Fruit fly (Drosophila melanogaster) whole organism: Measurements from ENCODE around the gene ohgt.

Source experiments
- CG8478 ChIP-seq: fragments of >200 bp; optimal IDR thresholded peaks from 2 replicates; lab custom pipeline; 2018; ENCODE audit warnings: inconsistent platforms
- Dll ChIP-seq: fragments of >200 bp; optimal IDR thresholded peaks from 2 replicates; lab custom pipeline; 2017
- EcR ChIP-seq, 2 experiments: fragments of >200 bp; optimal IDR thresholded peaks; 2 replicates each; lab custom pipeline; 2017; ENCODE audit warnings: missing biosample characterization in 2 of 2, missing genetic modification characterization in 2 of 2, missing genetic modification reagents in 2 of 2
- pan ChIP-seq: fragments of >200 bp; optimal IDR thresholded peaks from 2 replicates; lab custom pipeline; 2017
- psq ChIP-seq: fragments of >200 bp; optimal IDR thresholded peaks from 2 replicates; lab custom pipeline; 2017
- usp ChIP-seq: fragments of >200 bp; optimal IDR thresholded peaks from 2 replicates; lab custom pipeline; 2017; ENCODE audit warnings: missing biosample characterization, missing genetic modification characterization, mixed read lengths

Gene ohgt

DNA sequence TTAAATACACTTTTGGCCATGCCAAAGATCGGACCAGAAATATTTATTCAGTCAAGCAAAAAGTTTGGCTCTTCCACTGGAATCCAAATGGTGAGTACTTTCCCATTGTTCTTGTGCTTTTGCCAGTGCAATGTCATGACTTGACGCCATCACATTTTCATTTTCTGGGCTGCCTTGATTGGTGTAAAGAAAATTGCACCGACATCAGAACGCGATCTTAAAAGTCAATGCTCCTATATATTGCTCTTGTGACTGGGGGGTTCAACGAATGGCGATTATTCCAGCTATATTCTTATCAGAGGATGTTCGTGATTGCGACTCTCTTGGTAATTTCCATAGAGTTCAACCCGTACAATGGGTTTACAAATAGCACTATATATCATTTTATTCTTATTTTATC lies 8.5 kb upstream of the ohgt start:
- TF ChIP-seq pan (lab: Kevin White, UChicago), result no peak
- peak; percentile 57 to 64 for TF ChIP-seq EcR (GFP tag; optimal IDR thresholded peaks at IDR 0.05; lab: Kevin White, UChicago)

- TF ChIP-seq Dll (no peak), usp (GFP tag; lab: Kevin White, UChicago) (no peak), pan (lab: Kevin White, UChicago) (no peak), psq (no peak), CG8478 (lab: Kevin White, UChicago) (no peak), EcR (GFP tag; optimal IDR thresholded peaks at IDR 0.05; lab: Kevin White, UChicago) (no peak)
Measured at dm6 chr3R:10042024-10042663, 6.9 kb upstream of the ohgt start.

DNA sequence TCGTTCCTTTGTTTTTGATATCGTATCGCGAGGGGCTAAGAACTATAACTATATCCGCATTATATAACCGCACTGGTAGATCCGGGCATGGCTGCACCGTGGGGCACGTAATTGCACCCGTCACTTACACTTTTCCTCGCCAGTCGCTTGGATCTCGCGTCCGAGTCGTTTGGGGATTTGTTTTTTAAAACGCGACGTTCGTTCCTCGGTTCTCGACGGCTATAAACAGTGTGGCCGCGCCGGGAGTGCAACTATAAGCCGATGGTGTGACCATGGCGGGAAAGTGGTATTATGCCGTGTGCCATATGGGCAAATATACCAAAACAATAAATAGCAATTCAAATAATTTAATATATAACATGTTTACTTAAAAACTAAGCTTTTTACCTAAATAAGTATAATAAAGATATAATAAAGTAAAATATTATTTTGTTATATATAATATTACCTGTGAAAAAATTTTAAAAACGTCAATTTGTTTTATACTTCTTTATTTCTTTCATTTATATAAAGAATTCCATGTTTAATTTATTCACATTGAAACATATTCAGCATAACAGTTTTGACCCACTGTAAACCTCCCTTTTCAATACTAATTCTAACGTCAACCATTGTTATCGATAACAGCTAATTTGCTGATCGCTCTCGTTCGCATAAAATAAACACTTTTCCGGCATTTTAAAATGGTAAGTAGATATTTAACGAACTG lies 6.2 kb upstream of the ohgt start, which contains the start of the genes Mical and CG3909:
Gene Mical (minus strand): TSS at position 232 of the 709 bp plus-strand sequence.
Gene CG3909 (plus strand): TSS at position 607 of the 709 bp plus-strand sequence.
- no peak for TF ChIP-seq psq

DNA sequence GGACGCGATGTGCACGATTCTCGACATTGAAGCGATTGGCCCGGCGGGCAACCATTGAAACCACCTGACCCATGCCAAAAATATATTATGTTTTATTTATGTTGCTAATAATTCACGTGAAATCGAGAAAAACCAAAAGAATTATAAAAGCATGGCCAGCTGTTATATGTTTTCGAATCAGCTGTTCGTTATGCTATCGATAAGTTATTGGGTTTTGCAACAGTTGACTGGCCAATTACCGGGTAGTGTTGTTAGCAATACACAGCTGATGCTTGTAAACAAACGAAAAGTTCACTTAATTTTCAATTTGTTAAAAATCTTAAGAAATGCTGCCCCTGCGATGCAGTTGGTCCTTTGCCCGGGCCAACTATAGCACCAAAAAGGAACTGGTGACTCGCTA lies 3.7 kb upstream of the ohgt start, which contains the start of the genes CG11722 and mtTFB2:
Gene CG11722 (minus strand): TSS at position 200 of the 400 bp plus-strand sequence.
Gene mtTFB2 (plus strand): TSS at position 232 of the 400 bp plus-strand sequence.
- no peak for TF ChIP-seq pan (lab: Kevin White, UChicago)
- no peak for TF ChIP-seq psq
- no peak for TF ChIP-seq CG8478 (lab: Kevin White, UChicago)
- no peak for TF ChIP-seq Dll
- no peak for TF ChIP-seq EcR (GFP tag; optimal IDR thresholded peaks at IDR 0.05; lab: Kevin White, UChicago)
- no peak for TF ChIP-seq usp (GFP tag; lab: Kevin White, UChicago)

- TF ChIP-seq usp (GFP tag; lab: Kevin White, UChicago), result no peak
- no peak for TF ChIP-seq Dll
- TF ChIP-seq psq, result no peak
- TF ChIP-seq CG8478 (lab: Kevin White, UChicago), result no peak
- no peak for TF ChIP-seq pan (lab: Kevin White, UChicago)
- TF ChIP-seq EcR (GFP tag; optimal IDR thresholded peaks at IDR 0.05; lab: Kevin White, UChicago), result no peak
Measured at dm6 chr3R:10048035-10048774, 794 bp upstream of the ohgt start.

DNA sequence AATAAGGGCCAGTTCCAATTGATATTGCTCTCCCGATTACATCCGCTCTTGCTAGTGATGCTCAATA lies 391 bp upstream of the ohgt start, which contains the start of gene CG12811:
Gene CG12811 (minus strand): TSS at position 23 of the 67 bp plus-strand sequence.
- no peak for TF ChIP-seq usp (GFP tag; lab: Kevin White, UChicago)
- TF ChIP-seq pan (lab: Kevin White, UChicago), result no peak
- no peak for TF ChIP-seq Dll
- TF ChIP-seq EcR (GFP tag; optimal IDR thresholded peaks at IDR 0.05; lab: Kevin White, UChicago), result no peak
- TF ChIP-seq psq, result no peak
- no peak for TF ChIP-seq CG8478 (lab: Kevin White, UChicago)

DNA sequence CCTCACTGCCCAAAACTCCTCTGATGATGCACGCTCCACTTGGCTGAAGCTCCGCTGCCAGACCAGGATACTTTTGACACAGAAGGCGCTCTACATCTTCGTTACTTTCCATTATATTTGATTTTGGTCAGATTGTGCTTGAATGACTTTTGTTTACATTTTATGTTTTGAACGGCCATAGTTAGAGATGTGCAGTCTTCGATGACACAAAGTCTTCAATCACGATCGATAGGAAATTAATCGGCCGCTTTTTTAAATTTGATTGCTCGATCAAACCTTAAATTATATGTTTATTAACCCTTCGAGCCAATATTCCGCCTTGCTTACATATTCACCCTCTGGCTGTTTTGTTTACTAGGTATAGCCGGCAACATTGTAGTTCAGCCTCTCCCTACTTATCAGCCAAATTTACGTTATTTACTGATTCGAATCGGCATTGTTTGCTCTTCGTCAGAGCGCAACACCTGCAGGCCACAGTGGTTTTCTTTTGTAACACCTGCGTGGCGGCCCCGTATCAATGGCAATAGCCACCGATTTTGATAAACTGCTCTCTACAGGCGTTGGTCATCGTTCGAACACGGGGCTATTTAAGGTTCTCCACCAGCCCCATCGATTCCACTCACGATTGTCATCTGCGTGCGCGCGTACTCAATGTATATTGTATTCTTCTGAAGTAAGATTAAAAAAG lies 3.8 kb downstream of the ohgt start, which contains the start of the genes Fancl and Npc2e:
Gene Fancl (minus strand): TSS at position 175 of the 688 bp plus-strand sequence.
Gene Npc2e (plus strand): TSS at position 638 of the 688 bp plus-strand sequence.
- no peak for TF ChIP-seq CG8478 (lab: Kevin White, UChicago)
- TF ChIP-seq Dll, result no peak
- TF ChIP-seq psq, result no peak
- no peak for TF ChIP-seq EcR (GFP tag; optimal IDR thresholded peaks at IDR 0.05; lab: Kevin White, UChicago)
- TF ChIP-seq usp (GFP tag; lab: Kevin White, UChicago), result no peak
- no peak for TF ChIP-seq pan (lab: Kevin White, UChicago)

dm6 chr3R:10053559-10053958 lies 4.6 kb downstream of the ohgt start:
- TF ChIP-seq psq (no peak), EcR (GFP tag; optimal IDR thresholded peaks at IDR 0.05; lab: Kevin White, UChicago) (no peak), CG8478 (lab: Kevin White, UChicago) (no peak), Dll (no peak), pan (lab: Kevin White, UChicago) (no peak), usp (GFP tag; lab: Kevin White, UChicago) (no peak)

dm6 chr3R:10054278-10054975 lies 5.4 kb downstream of the ohgt start:
- no peak for TF ChIP-seq EcR (GFP tag; optimal IDR thresholded peaks at IDR 0.05; lab: Kevin White, UChicago)
- no peak for TF ChIP-seq pan (lab: Kevin White, UChicago)
- TF ChIP-seq psq, result no peak
- TF ChIP-seq usp (GFP tag; lab: Kevin White, UChicago), result no peak
- TF ChIP-seq Dll, result no peak
- no peak for TF ChIP-seq CG8478 (lab: Kevin White, UChicago)

dm6 chr3R:10055004-10055403 lies 6.0 kb downstream of the ohgt start:
- TF ChIP-seq psq (no peak), Dll (no peak), pan (lab: Kevin White, UChicago) (no peak), CG8478 (lab: Kevin White, UChicago) (no peak), EcR (GFP tag; optimal IDR thresholded peaks at IDR 0.05; lab: Kevin White, UChicago) (no peak), usp (GFP tag; lab: Kevin White, UChicago) (no peak)

DNA sequence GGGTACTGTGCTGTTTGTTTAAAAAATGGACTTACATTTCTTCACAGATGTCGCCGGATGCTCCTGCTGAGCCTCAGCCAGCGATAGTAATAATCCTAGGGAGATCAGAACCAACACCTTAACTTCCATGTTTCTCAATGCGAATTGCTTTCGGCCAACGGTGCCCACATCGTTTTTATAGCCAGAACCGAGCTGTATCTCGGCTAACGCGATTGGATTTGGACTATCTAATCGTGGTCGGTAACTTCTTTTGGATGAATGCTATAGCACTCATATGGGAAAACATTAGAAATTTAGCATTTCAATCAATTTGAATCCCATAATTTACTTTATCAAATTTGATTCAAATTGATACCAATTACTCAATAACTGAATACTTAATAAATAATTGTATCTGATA lies 7.0 kb downstream of the ohgt start, which contains the start of gene Npc2d:
Gene Npc2d (minus strand): TSS at position 133 of the 400 bp plus-strand sequence.
- TF ChIP-seq usp (GFP tag; lab: Kevin White, UChicago) (no peak), CG8478 (lab: Kevin White, UChicago) (no peak), Dll (no peak), pan (lab: Kevin White, UChicago) (no peak), psq (no peak), EcR (GFP tag; optimal IDR thresholded peaks at IDR 0.05; lab: Kevin White, UChicago) (no peak)
